Fruit fly (Drosophila melanogaster): Measurements from ENCODE around the gene Sirt1.
A peak's percentile ranks its signal among the peaks of the same experiment; 100 is the strongest.

Gene Sirt1

dm6 chr2L:13165802-13166347 is 511 bp downstream of the Sirt1 start, which contains the start of gene DnaJ-H:
Gene DnaJ-H, minus strand, starts transcription at chr2L:13166072.
- TF ChIP-seq noc (tag; optimal IDR thresholded peaks at IDR 0.05): no peak

dm6 chr2L:13176123-13176522 is 10.8 kb downstream of the Sirt1 start, which contains the start of gene CG43925:
Gene CG43925, plus strand, starts transcription at chr2L:13176423.
- TF ChIP-seq noc (tag; optimal IDR thresholded peaks at IDR 0.05): no peak

dm6 chr2L:13176701-13177249 is 11.4 kb downstream of the Sirt1 start, which contains the start of the genes Sfmbt and CG5439:
Gene Sfmbt, minus strand, starts transcription at chr2L:13176785.
Gene CG5439, plus strand, starts transcription at chr2L:13177150.
- TF ChIP-seq noc (tag; optimal IDR thresholded peaks at IDR 0.05): no peak

- no peak for TF ChIP-seq noc (tag; optimal IDR thresholded peaks at IDR 0.05)
These were observed 13.7 kb downstream of the Sirt1 start, which contains the start of gene Alg7 for dm6 chr2L:13179095-13179494. Gene Alg7, plus strand, starts transcription at chr2L:13179247.

dm6 chr2L:13182415-13182814 is 17.1 kb downstream of the Sirt1 start, which contains the start of gene Mgat3:
Gene Mgat3, minus strand, starts transcription at chr2L:13182596.
- TF ChIP-seq noc (tag; optimal IDR thresholded peaks at IDR 0.05): no peak

dm6 chr2L:13183150-13183549 is 17.8 kb downstream of the Sirt1 start, which contains the start of gene Rsph1:
Gene Rsph1, plus strand, starts transcription at chr2L:13183450.
- TF ChIP-seq noc (tag; optimal IDR thresholded peaks at IDR 0.05): no peak

- TF ChIP-seq noc (tag; optimal IDR thresholded peaks at IDR 0.05): peak; percentile 93
These were observed 25.2 kb downstream of the Sirt1 start for dm6 chr2L:13190534-13190933.

dm6 chr2L:13191052-13191678 is 25.8 kb downstream of the Sirt1 start:
- TF ChIP-seq noc (tag; optimal IDR thresholded peaks at IDR 0.05): no peak

- no peak for TF ChIP-seq noc (tag; optimal IDR thresholded peaks at IDR 0.05)
These were observed 26.5 kb downstream of the Sirt1 start, which contains the start of the genes CG16974 and Edem2 for dm6 chr2L:13191894-13192293. Gene CG16974, minus strand, starts transcription at chr2L:13191979. Gene Edem2, plus strand, starts transcription at chr2L:13192201.

- no peak for TF ChIP-seq noc (tag; optimal IDR thresholded peaks at IDR 0.05)
These were observed 30.5 kb downstream of the Sirt1 start for dm6 chr2L:13195822-13196221.

- no peak for TF ChIP-seq noc (tag; optimal IDR thresholded peaks at IDR 0.05)
These were observed 37.6 kb downstream of the Sirt1 start, which contains the start of gene CG16972 for dm6 chr2L:13202960-13203436. Gene CG16972, minus strand, starts transcription at chr2L:13203295.

dm6 chr2L:13203437-13204137 is 38.2 kb downstream of the Sirt1 start, which contains the start of gene Pect:
Gene Pect, plus strand, starts transcription at chr2L:13203762.
- TF ChIP-seq noc (tag; optimal IDR thresholded peaks at IDR 0.05): peak; percentile 51

- no peak for TF ChIP-seq noc (tag; optimal IDR thresholded peaks at IDR 0.05)
These were observed 38.8 kb downstream of the Sirt1 start for dm6 chr2L:13204151-13204550.

dm6 chr2L:13205256-13205655 is 39.9 kb downstream of the Sirt1 start:
- no peak for TF ChIP-seq noc (tag; optimal IDR thresholded peaks at IDR 0.05)

dm6 chr2L:13206077-13206668 is 40.8 kb downstream of the Sirt1 start:
- peak; percentile 57 for TF ChIP-seq noc (tag; optimal IDR thresholded peaks at IDR 0.05)
